Worm (Caenorhabditis elegans): ENCODE measurements around the gene T23F6.3.

T23F6.3 gene

DNA sequence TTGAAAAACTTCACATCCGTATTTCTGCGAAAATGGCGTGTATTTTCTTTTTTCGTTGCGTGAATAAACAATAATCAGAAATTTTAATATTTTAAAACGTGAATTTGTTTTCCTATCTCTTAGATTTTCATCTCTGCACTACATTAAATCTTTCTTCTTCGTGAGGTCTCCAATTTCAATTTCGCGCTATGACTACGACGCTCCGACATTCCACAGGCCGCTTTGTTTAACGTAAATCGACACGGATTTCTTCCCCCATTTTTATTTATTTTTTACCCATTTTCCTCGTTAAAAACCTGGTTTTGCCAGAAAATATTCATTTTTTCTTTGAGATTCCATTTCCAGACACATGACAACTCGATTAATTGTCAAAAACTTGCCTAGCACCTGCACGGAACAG, at the start of gene T23F6.3, which contains the start of gene rbd-1:
Gene T23F6.3, minus strand, starts transcription at position 120 of the 400 bp plus-strand sequence.
Gene rbd-1, plus strand, starts transcription at position 346 of the 400 bp plus-strand sequence.
- TF ChIP-seq nhr-28 (tag; optimal IDR thresholded peaks at IDR 0.05) (no peak), ceh-28 (tag; optimal IDR thresholded peaks at IDR 0.05) (peak; percentile 73), R02D3.7 (tag; optimal IDR thresholded peaks at IDR 0.05) (peak; percentile 99), nhr-43 (tag; optimal IDR thresholded peaks at IDR 0.05; ENCODE audit: poor library complexity, severe bottlenecking) (peak; percentile 86), mdl-1 (tag; optimal IDR thresholded peaks at IDR 0.05) (no peak), pha-4 (tag; optimal IDR thresholded peaks at IDR 0.05) (peak; percentile 95), nhr-25 (tag; optimal IDR thresholded peaks at IDR 0.05) (peak; percentile 71), tbx-2 (tag; optimal IDR thresholded peaks at IDR 0.05) (peak; percentile 55), aly-2 (tag; optimal IDR thresholded peaks at IDR 0.05) (no peak), nhr-77 (tag; optimal IDR thresholded peaks at IDR 0.05) (peak; percentile 64), lsy-12 (tag; optimal IDR thresholded peaks at IDR 0.05) (peak; percentile 57), nfya-1 (tag; optimal IDR thresholded peaks at IDR 0.05; ENCODE audit: insufficient read depth) (peak; percentile 84), lin-39 (tag; optimal IDR thresholded peaks at IDR 0.05) (peak; percentile 69), snpc-4 (tag; optimal IDR thresholded peaks at IDR 0.05) (peak; percentile 75), pqm-1 (tag; optimal IDR thresholded peaks at IDR 0.05) (peak; percentile 70), egl-5 (tag; optimal IDR thresholded peaks at IDR 0.05) (peak; percentile 73), mml-1 (tag; optimal IDR thresholded peaks at IDR 0.05) (no peak), skn-1 (tag; optimal IDR thresholded peaks at IDR 0.05) (peak; percentile 57), fos-1 (tag; optimal IDR thresholded peaks at IDR 0.05) (no peak), egl-27 (tag; optimal IDR thresholded peaks at IDR 0.05) (no peak), zag-1 (tag; optimal IDR thresholded peaks at IDR 0.05) (no peak), ceh-82 (tag; optimal IDR thresholded peaks at IDR 0.05) (peak; percentile 82), ama-1 (optimal IDR thresholded peaks at IDR 0.05) (no peak), fkh-10 (GFP tag; optimal IDR thresholded peaks at IDR 0.05) (no peak), elt-2 (tag; optimal IDR thresholded peaks at IDR 0.05) (peak; percentile 48), hmg-11 (tag; optimal IDR thresholded peaks at IDR 0.05) (peak; percentile 89), nhr-11 (tag; optimal IDR thresholded peaks at IDR 0.05) (peak; percentile 69), nhr-23 (tag; optimal IDR thresholded peaks at IDR 0.05) (peak; percentile 92), jun-1 (tag; optimal IDR thresholded peaks at IDR 0.05) (peak; percentile 54), lin-15B (tag; optimal IDR thresholded peaks at IDR 0.05) (peak; percentile 83)

DNA sequence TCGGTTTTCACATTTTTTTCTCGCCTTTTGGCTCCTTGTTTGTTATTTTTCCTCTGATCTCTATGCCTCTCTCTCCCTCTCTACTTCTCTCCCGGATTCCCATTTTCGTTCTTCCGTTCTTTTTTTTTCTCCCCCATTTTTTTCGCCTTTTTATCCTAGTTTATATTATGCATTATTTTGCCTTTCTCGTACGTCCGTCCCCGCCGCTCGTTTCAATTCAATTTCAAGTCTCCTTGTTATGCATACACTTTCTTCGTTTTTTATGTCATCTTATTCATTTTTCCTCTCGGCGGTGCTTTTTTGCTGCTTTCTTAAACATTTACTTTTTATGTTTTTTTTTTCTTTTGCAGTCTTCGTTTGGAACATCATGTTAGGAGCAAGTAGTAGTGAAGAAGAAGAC, 49.0 kb upstream of the T23F6.3 start, which contains the start of gene unc-31:
Gene unc-31, plus strand, starts transcription at position 349 of the 400 bp plus-strand sequence.
- no peak for TF ChIP-seq lin-15B (tag; optimal IDR thresholded peaks at IDR 0.05)
- peak; percentile 63 for TF ChIP-seq fkh-10 (GFP tag; optimal IDR thresholded peaks at IDR 0.05)
- no peak for TF ChIP-seq ZK546.5 (tag; optimal IDR thresholded peaks at IDR 0.05)
- no peak for TF ChIP-seq jun-1 (tag; optimal IDR thresholded peaks at IDR 0.05)
- TF ChIP-seq ztf-4 (tag; optimal IDR thresholded peaks at IDR 0.05) = no peak
- TF ChIP-seq nhr-11 (tag; optimal IDR thresholded peaks at IDR 0.05) = no peak

DNA sequence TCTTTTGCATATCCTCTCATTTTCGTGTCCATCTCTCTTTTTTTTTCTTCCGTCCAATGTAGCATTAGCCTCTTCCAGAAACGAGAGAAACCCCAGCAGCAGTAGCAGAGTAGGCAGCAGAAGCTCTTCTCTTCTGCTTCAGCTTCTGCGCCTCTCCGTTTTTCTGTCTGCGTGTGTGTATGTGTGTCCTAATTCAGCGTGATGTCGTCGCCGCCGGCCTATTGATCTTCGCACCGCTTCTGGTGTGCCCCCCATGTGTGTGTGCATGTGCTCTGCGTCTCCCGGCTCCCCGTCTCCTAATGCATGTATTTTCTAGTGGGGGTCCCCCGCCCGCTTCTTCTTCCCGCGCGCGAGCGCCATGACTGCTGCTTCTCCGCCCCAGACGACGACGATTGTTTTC, 46.9 kb upstream of the T23F6.3 start:
- TF ChIP-seq tbx-2 (tag; optimal IDR thresholded peaks at IDR 0.05) (peak; percentile 38), unc-39 (tag; optimal IDR thresholded peaks at IDR 0.05) (no peak), ztf-11 (tag; optimal IDR thresholded peaks at IDR 0.05) (no peak), ZK546.5 (tag; optimal IDR thresholded peaks at IDR 0.05) (no peak), lin-15B (tag; optimal IDR thresholded peaks at IDR 0.05) (peak; percentile 26), nhr-76 (tag; optimal IDR thresholded peaks at IDR 0.05) (no peak), fkh-2 (tag; optimal IDR thresholded peaks at IDR 0.05) (no peak), sea-2 (GFP tag; optimal IDR thresholded peaks at IDR 0.05) (no peak), fkh-10 (GFP tag; optimal IDR thresholded peaks at IDR 0.05) (peak; percentile 65), R02D3.7 (tag; optimal IDR thresholded peaks at IDR 0.05) (no peak), ztf-4 (tag; optimal IDR thresholded peaks at IDR 0.05) (no peak), egl-5 (tag; optimal IDR thresholded peaks at IDR 0.05) (no peak), elt-3 (tag; optimal IDR thresholded peaks at IDR 0.05) (no peak), nhr-43 (tag; optimal IDR thresholded peaks at IDR 0.05; ENCODE audit: poor library complexity, severe bottlenecking) (no peak), lin-39 (tag; optimal IDR thresholded peaks at IDR 0.05) (peak; percentile 89), ceh-16 (tag; optimal IDR thresholded peaks at IDR 0.05) (no peak), nhr-67 (tag; optimal IDR thresholded peaks at IDR 0.05) (no peak), nhr-237 (tag; optimal IDR thresholded peaks at IDR 0.05) (no peak), nhr-12 (tag; optimal IDR thresholded peaks at IDR 0.05) (no peak), zag-1 (tag; optimal IDR thresholded peaks at IDR 0.05) (no peak), pqm-1 (tag; optimal IDR thresholded peaks at IDR 0.05) (no peak), mdl-1 (tag; optimal IDR thresholded peaks at IDR 0.05) (peak; percentile 37), elt-2 (tag; optimal IDR thresholded peaks at IDR 0.05) (no peak), skn-1 (tag; optimal IDR thresholded peaks at IDR 0.05) (no peak), snpc-4 (tag; optimal IDR thresholded peaks at IDR 0.05) (peak; percentile 20), nhr-77 (tag; optimal IDR thresholded peaks at IDR 0.05) (no peak), eor-1 (tag; optimal IDR thresholded peaks at IDR 0.05) (no peak), hmg-11 (tag; optimal IDR thresholded peaks at IDR 0.05) (peak; percentile 67), nhr-28 (tag; optimal IDR thresholded peaks at IDR 0.05) (no peak), fos-1 (tag; optimal IDR thresholded peaks at IDR 0.05) (no peak), egl-27 (tag; optimal IDR thresholded peaks at IDR 0.05) (no peak), ceh-9 (tag; optimal IDR thresholded peaks at IDR 0.05) (no peak), unc-62 (GFP tag; optimal IDR thresholded peaks at IDR 0.05) (no peak), aly-2 (tag; optimal IDR thresholded peaks at IDR 0.05) (no peak), pha-4 (tag; optimal IDR thresholded peaks at IDR 0.05) (no peak), nhr-11 (tag; optimal IDR thresholded peaks at IDR 0.05) (peak; percentile 43), elt-1 (tag; optimal IDR thresholded peaks at IDR 0.05) (no peak), daf-12 (tag; optimal IDR thresholded peaks at IDR 0.05) (no peak)

Data from whole organism, L3 larva.